Fruit fly (Drosophila melanogaster): ENCODE data around the gene GMF.

GMF gene

dm6 chr2L:16282077-16282471, 20.7 kb downstream of the GMF start:
- TF ChIP-seq CG6854 (GFP tag; optimal IDR thresholded peaks at IDR 0.05) = peak; percentile 1
- peak; percentile 24 for TF ChIP-seq Hr39 (GFP tag; optimal IDR thresholded peaks at IDR 0.05)
- TF ChIP-seq fd85E (GFP tag; optimal IDR thresholded peaks at IDR 0.05) = no peak
- TF ChIP-seq cyc (GFP tag; optimal IDR thresholded peaks at IDR 0.05) = peak; percentile 43
- TF ChIP-seq Lpt (GFP tag; optimal IDR thresholded peaks at IDR 0.05) = peak; percentile 5
- no peak for TF ChIP-seq lz (GFP tag; optimal IDR thresholded peaks at IDR 0.05)
- TF ChIP-seq achi (GFP tag; optimal IDR thresholded peaks at IDR 0.05) = no peak
- TF ChIP-seq CG6163 (GFP tag; IDR thresholded peaks at IDR 0.05) = peak; percentile 21; the same call in 1 of the 3 replicates
- TF ChIP-seq vri (GFP tag; optimal IDR thresholded peaks at IDR 0.05) = peak; percentile 13

- TF ChIP-seq CG6808 (GFP tag; optimal IDR thresholded peaks at IDR 0.05) (peak; percentile 45), dsx (GFP tag; optimal IDR thresholded peaks at IDR 0.05; ENCODE audit: poor library complexity, severe bottlenecking) (peak; percentile 16), Eip93F (GFP tag; optimal IDR thresholded peaks at IDR 0.05) (no peak), achi (GFP tag; optimal IDR thresholded peaks at IDR 0.05) (peak; percentile 50), svp (GFP tag) (peak; percentile 44), CG15336 (GFP tag; IDR thresholded peaks at IDR 0.05) (peak; percentile 40; the same call in 1 of the 2 replicates), Eip78C (GFP tag) (peak; percentile 67), Hr39 (GFP tag; optimal IDR thresholded peaks at IDR 0.05) (peak; percentile 13), CG11902 (GFP tag; optimal IDR thresholded peaks at IDR 0.05) (no peak), Hr4 (GFP tag; optimal IDR thresholded peaks at IDR 0.05) (peak; percentile 52), CG16779 (tag; optimal IDR thresholded peaks at IDR 0.05) (no peak), eg (GFP tag; IDR thresholded peaks at IDR 0.05) (no peak), fkh (GFP tag; optimal IDR thresholded peaks at IDR 0.05) (no peak), CG10631 (GFP tag; optimal IDR thresholded peaks at IDR 0.05) (peak; percentile 62), Lpt (GFP tag; optimal IDR thresholded peaks at IDR 0.05) (no peak), CG6163 (GFP tag; IDR thresholded peaks at IDR 0.05) (no peak), Ets96B (tag; optimal IDR thresholded peaks at IDR 0.05) (peak; percentile 38), OdsH (GFP tag; optimal IDR thresholded peaks at IDR 0.05) (peak; percentile 44), CG8632 (GFP tag; optimal IDR thresholded peaks at IDR 0.05) (no peak), CG6854 (GFP tag; optimal IDR thresholded peaks at IDR 0.05) (no peak), Sox15 (GFP tag; optimal IDR thresholded peaks at IDR 0.05) (no peak), Ets21C (GFP tag; optimal IDR thresholded peaks at IDR 0.05) (no peak), CG11294 (GFP tag; IDR thresholded peaks at IDR 0.05) (no peak), CG6276 (GFP tag; optimal IDR thresholded peaks at IDR 0.05) (peak; percentile 11), CG3919 (GFP tag; optimal IDR thresholded peaks at IDR 0.05) (peak; percentile 1), spab (GFP tag; optimal IDR thresholded peaks at IDR 0.05) (no peak), salr (GFP tag; optimal IDR thresholded peaks at IDR 0.05) (peak in 1 of 2 experiments; percentile 46), CG9139 (GFP tag; optimal IDR thresholded peaks at IDR 0.05) (no peak), CG6792 (GFP tag; optimal IDR thresholded peaks at IDR 0.05) (no peak), lz (GFP tag; optimal IDR thresholded peaks at IDR 0.05) (peak; percentile 9), CG32006 (GFP tag; optimal IDR thresholded peaks at IDR 0.05) (peak; percentile 81), Met (GFP tag; optimal IDR thresholded peaks at IDR 0.05) (peak; percentile 50), vri (GFP tag; optimal IDR thresholded peaks at IDR 0.05) (no peak), CG7368 (GFP tag; optimal IDR thresholded peaks at IDR 0.05) (no peak), Sox102F (GFP tag; optimal IDR thresholded peaks at IDR 0.05) (no peak), Blimp-1 (GFP tag; optimal IDR thresholded peaks at IDR 0.05) (no peak), fd85E (GFP tag; optimal IDR thresholded peaks at IDR 0.05) (no peak), esn (GFP tag; optimal IDR thresholded peaks at IDR 0.05) (no peak), CG10669 (GFP tag; optimal IDR thresholded peaks at IDR 0.05) (peak; percentile 4), cyc (GFP tag; optimal IDR thresholded peaks at IDR 0.05) (no peak), Eip75B (GFP tag; optimal IDR thresholded peaks at IDR 0.05) (peak; percentile 34), net (GFP tag; optimal IDR thresholded peaks at IDR 0.05) (no peak), CG11762 (GFP tag; optimal IDR thresholded peaks at IDR 0.05; ENCODE audit: insufficient read depth) (no peak), dac (GFP tag; optimal IDR thresholded peaks at IDR 0.05) (no peak), CG1621 (tag; optimal IDR thresholded peaks at IDR 0.05) (no peak), CG8119 (GFP tag; IDR thresholded peaks at IDR 0.05) (peak; percentile 62), CG4318 (GFP tag; optimal IDR thresholded peaks at IDR 0.05) (peak; percentile 51)
These were observed 21.2 kb downstream of the GMF start for dm6 chr2L:16281419-16282076.

All from whole organism, prepupa.